Fruit fly (Drosophila melanogaster) whole organism, prepupa: ENCODE measurements around the gene UQCR-14.

Source experiments
- CG32006 ChIP-seq: fragments of 200-800 bp; sonication (Bioruptor generic); optimal IDR thresholded peaks from 3 replicates; lab custom pipeline; 2017; ENCODE audit warnings: missing biosample characterization, mild to moderate bottlenecking, missing genetic modification characterization
- CG34406 ChIP-seq: fragments of 200-800 bp; sonication (Bioruptor generic); optimal IDR thresholded peaks from 3 replicates; lab custom pipeline; 2016; ENCODE audit warnings: missing biosample characterization, missing genetic modification characterization
- CG6808 ChIP-seq: fragments of 200-800 bp; sonication (Bioruptor generic); optimal IDR thresholded peaks from 3 replicates; lab custom pipeline; 2017; ENCODE audit warnings: missing biosample characterization, missing genetic modification characterization, mild to moderate bottlenecking, moderate library complexity, missing genetic modification reagents
- Eip93F ChIP-seq: fragments of 200-800 bp; sonication (Bioruptor generic); optimal IDR thresholded peaks from 2 replicates; lab custom pipeline; 2016; ENCODE audit warnings: missing biosample characterization, mild to moderate bottlenecking, missing genetic modification characterization
- Hr38 ChIP-seq: sonication (Bioruptor generic); optimal IDR thresholded peaks from 2 replicates; lab custom pipeline; 2016; ENCODE audit warnings: missing biosample characterization, missing genetic modification characterization
- Lpt ChIP-seq: fragments of 200-800 bp; sonication (Bioruptor generic); optimal IDR thresholded peaks from 3 replicates; lab custom pipeline; 2016; ENCODE audit warnings: missing biosample characterization, missing genetic modification characterization
- OdsH ChIP-seq: fragments of 200-800 bp; sonication (Bioruptor generic); optimal IDR thresholded peaks from 3 replicates; lab custom pipeline; 2016; ENCODE audit warnings: missing biosample characterization, missing genetic modification characterization
- Sox102F ChIP-seq: fragments of 200-800 bp; sonication (Bioruptor generic); optimal IDR thresholded peaks from 2 replicates; lab custom pipeline; 2016; ENCODE audit warnings: missing biosample characterization, mild to moderate bottlenecking, missing genetic modification characterization
- acj6 ChIP-seq: fragments of 200-800 bp; sonication (Bioruptor generic); optimal IDR thresholded peaks from 3 replicates; lab custom pipeline; 2016; ENCODE audit warnings: missing biosample characterization, missing genetic modification characterization
- dsx ChIP-seq: fragments of 200-800 bp; optimal IDR thresholded peaks from 3 replicates; lab custom pipeline; 2019; ENCODE audit warnings: missing biosample characterization, mild to moderate bottlenecking, missing genetic modification characterization, moderate library complexity; ENCODE audit not compliant: poor library complexity, severe bottlenecking
- salr ChIP-seq, 2 experiments: fragments of 200-800 bp; sonication (Bioruptor generic); optimal IDR thresholded peaks; 3 replicates each; lab custom pipeline; 2016 to 2018; ENCODE audit warnings: missing biosample characterization in 2 of 2, missing genetic modification characterization in 2 of 2, mild to moderate bottlenecking in 1 of 2
- svp ChIP-seq: fragments of 200-800 bp; sonication (Bioruptor generic); peaks from one replicate; lab custom pipeline; 2016; ENCODE audit warnings: missing biosample characterization, missing genetic modification characterization
- topi ChIP-seq: fragments of 200-800 bp; sonication (Bioruptor generic); optimal IDR thresholded peaks from 3 replicates; lab custom pipeline; 2016; ENCODE audit warnings: missing biosample characterization, missing genetic modification characterization
- vri ChIP-seq: fragments of 200-800 bp; sonication (Bioruptor generic); optimal IDR thresholded peaks from 3 replicates; lab custom pipeline; 2016; ENCODE audit warnings: missing biosample characterization, mild to moderate bottlenecking, missing genetic modification characterization

dm6 chrX:16288999-16289398, 2.9 kb downstream of the UQCR-14 start:
- no peak for TF ChIP-seq svp (GFP tag; lab: Kevin White, UChicago)
- TF ChIP-seq acj6 (GFP tag; lab: Kevin White, UChicago): no peak
- TF ChIP-seq CG34406 (GFP tag; lab: Kevin White, UChicago): no peak
- TF ChIP-seq CG32006 (GFP tag; lab: Kevin White, UChicago): no peak
- TF ChIP-seq OdsH (GFP tag; lab: Kevin White, UChicago): no peak
- TF ChIP-seq Sox102F (GFP tag; lab: Kevin White, UChicago): no peak
- no peak for TF ChIP-seq salr (GFP tag; optimal IDR thresholded peaks at IDR 0.05; lab: Kevin White, UChicago)
- no peak for TF ChIP-seq dsx
- TF ChIP-seq vri (GFP tag; lab: Kevin White, UChicago): no peak
- TF ChIP-seq Eip93F: no peak
- no peak for TF ChIP-seq Lpt (GFP tag; lab: Kevin White, UChicago)
- no peak for TF ChIP-seq Hr38 (GFP tag; lab: Kevin White, UChicago)
- TF ChIP-seq topi (GFP tag; lab: Kevin White, UChicago): no peak
- no peak for TF ChIP-seq CG6808
